Worm (Caenorhabditis elegans) whole organism, young adult: ENCODE data around the gene Y47G7B.2.
A peak's percentile ranks its signal among the peaks of the same experiment; 100 is the strongest.

Source experiments
- C17E4.6 ChIP-seq: fragments of 200-800 bp; sonication (Bioruptor generic); IDR thresholded peaks from 2 replicates; pipeline ENCODE4 v1.3.6; 2022; ENCODE audit warnings: missing genetic modification reagents, missing genetic modification characterization, missing compliant biosample characterization
- F23B12.7 ChIP-seq: sonication (generic microtip); optimal IDR thresholded peaks from 2 replicates; lab custom pipeline; 2017; ENCODE audit warnings: missing genetic modification characterization, mild to moderate bottlenecking, missing compliant biosample characterization, antibody characterized with exemption, moderate library complexity; ENCODE audit not compliant: insufficient read depth
- nhr-80 ChIP-seq: sonication (generic microtip); optimal IDR thresholded peaks from 2 replicates; lab custom pipeline; 2016; ENCODE audit warnings: missing genetic modification characterization, missing compliant biosample characterization
- snpc-3.4 ChIP-seq: sonication (generic microtip); optimal IDR thresholded peaks from 2 replicates; lab custom pipeline; 2017; ENCODE audit warnings: missing genetic modification characterization, mild to moderate bottlenecking, missing compliant biosample characterization, antibody characterized with exemption, moderate library complexity, missing genotype, missing genetic modification reagents
- zfh-2 ChIP-seq: fragments of 200-800 bp; sonication (Bioruptor generic); conservative IDR thresholded peaks from 2 replicates; pipeline ENCODE4 v1.3.6; 2022; ENCODE audit warnings: missing genetic modification reagents, missing genetic modification characterization, missing compliant biosample characterization
- zim-3 ChIP-seq: sonication (generic microtip); optimal IDR thresholded peaks from 2 replicates; lab custom pipeline; 2017; ENCODE audit warnings: mild to moderate bottlenecking, missing genetic modification characterization, moderate library complexity, missing compliant biosample characterization

Gene Y47G7B.2

DNA sequence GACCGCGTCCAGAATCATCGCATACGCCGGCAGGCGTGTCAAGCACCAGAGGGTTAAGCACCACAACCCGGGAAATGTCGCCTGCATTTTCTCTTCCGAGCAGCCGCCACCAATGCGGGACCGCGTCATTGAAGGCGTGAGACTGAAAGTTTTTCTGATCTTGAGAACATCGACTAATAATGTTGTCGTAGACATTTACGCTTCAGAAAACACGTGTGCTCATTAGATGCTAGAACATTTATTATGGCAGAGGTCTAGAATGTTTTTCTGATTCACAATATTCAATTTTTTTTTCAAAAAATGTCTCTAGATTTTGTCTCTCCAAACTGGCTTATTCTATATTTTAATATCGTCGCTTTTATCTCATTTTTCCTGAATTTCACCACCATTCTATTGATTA, 51.2 kb downstream of the Y47G7B.2 start, which contains the start of gene sri-47:
Gene sri-47 (plus strand): TSS at position 301 of the 400 bp plus-strand sequence.
- TF ChIP-seq snpc-3.4 (no peak), zfh-2 (GFP tag; lab: Robert Waterston, UW) (0 out of 2 replicates have a peak, but pooled peaks have one; percentile 37), F23B12.7 (no peak), zim-3 (no peak), C17E4.6 (GFP tag; lab: Robert Waterston, UW) (no peak), nhr-80 (no peak)
